Fruit fly (Drosophila melanogaster): Measurements from ENCODE around the gene CG9123.

- TF ChIP-seq EcR (GFP tag; optimal IDR thresholded peaks at IDR 0.05) (no peak), pan (optimal IDR thresholded peaks at IDR 0.05) (no peak), Dll (optimal IDR thresholded peaks at IDR 0.05) (no peak)
Measured at dm6 chrX:15380207-15380606, 38.3 kb upstream of the CG9123 start.

All from whole organism.